Worm (Caenorhabditis elegans) whole organism, midembryonic: ENCODE results near the gene T25B9.9.

Source experiments
- T22C8.4 ChIP-seq: fragments of 200-800 bp; sonication (Bioruptor generic); IDR thresholded peaks from 2 replicates; pipeline ENCODE4 v1.3.6; 2022; ENCODE audit warnings: missing genetic modification characterization, missing compliant biosample characterization
- cog-1 ChIP-seq: sonication (generic microtip); optimal IDR thresholded peaks from 2 replicates; lab custom pipeline; 2016; ENCODE audit warnings: missing genetic modification characterization, missing compliant biosample characterization
- flt-1 ChIP-seq: fragments of 200-800 bp; sonication (Bioruptor generic); IDR thresholded peaks from 2 replicates; pipeline ENCODE4 v1.3.6; 2022; ENCODE audit warnings: missing genetic modification characterization, missing compliant biosample characterization
- klf-2 ChIP-seq: fragments of 200-800 bp; sonication (Bioruptor generic); conservative IDR thresholded peaks from 2 replicates; pipeline ENCODE4 v1.3.6; 2022; ENCODE audit warnings: missing genetic modification reagents, missing genetic modification characterization, missing compliant biosample characterization
- med-1 ChIP-seq: sonication (generic microtip); optimal IDR thresholded peaks from 2 replicates; lab custom pipeline; 2017; ENCODE audit warnings: missing genetic modification characterization, mild to moderate bottlenecking, missing compliant biosample characterization, antibody characterized with exemption, missing genetic modification reagents; ENCODE audit not compliant: insufficient read depth
- ref-1 ChIP-seq: fragments of 200-800 bp; sonication (Bioruptor generic); conservative IDR thresholded peaks from 2 replicates; pipeline ENCODE4 v1.3.6; 2022; ENCODE audit warnings: missing genetic modification reagents, missing genetic modification characterization, missing compliant biosample characterization
- tab-1 ChIP-seq: fragments of 200-800 bp; sonication (Bioruptor generic); IDR thresholded peaks from 2 replicates; pipeline ENCODE4 v1.3.6; 2022; ENCODE audit warnings: missing genetic modification characterization, missing compliant biosample characterization
- ztf-23 ChIP-seq: fragments of 200-800 bp; sonication (Bioruptor generic); IDR thresholded peaks from 2 replicates; pipeline ENCODE4 v1.3.6; 2022; ENCODE audit warnings: missing genetic modification reagents, missing genetic modification characterization, missing compliant biosample characterization
- ztf-29 ChIP-seq: fragments of 200-800 bp; sonication (Bioruptor generic); IDR thresholded peaks from 2 replicates; pipeline ENCODE4 v1.3.6; 2022; ENCODE audit warnings: missing genetic modification reagents, missing genetic modification characterization, missing compliant biosample characterization

ce11 chrIV:10780583-10780982, 11.1 kb downstream of the T25B9.9 start, which contains the start of gene swt-3:
- TF ChIP-seq tab-1 (GFP tag; lab: Robert Waterston, UW): no peak
- no peak for TF ChIP-seq med-1 (GFP tag; lab: Kevin White, UChicago)
- no peak for TF ChIP-seq T22C8.4 (GFP tag; lab: Robert Waterston, UW)
- TF ChIP-seq flt-1 (GFP tag; lab: Robert Waterston, UW): no peak
- no peak for TF ChIP-seq klf-2 (GFP tag; lab: Robert Waterston, UW)
- TF ChIP-seq ztf-29: no peak
- no peak for TF ChIP-seq ref-1
- TF ChIP-seq cog-1 (tag; lab: Kevin White, UChicago): no peak
- no peak for TF ChIP-seq ztf-23 (GFP tag; lab: Robert Waterston, UW)
